Worm (Caenorhabditis elegans) whole organism, L2 larva: Measurements from ENCODE around the gene his-59.
A peak's percentile ranks its signal among the peaks of the same experiment; 100 is the strongest.

Experiments
- C34F6.9 ChIP-seq: fragments of 150-350 bp; optimal IDR thresholded peaks from 2 replicates; lab custom pipeline; 2014; ENCODE audit warnings: missing biosample characterization, missing genetic modification characterization
- F13H6.1 ChIP-seq: sonication (generic microtip); optimal IDR thresholded peaks from 2 replicates; lab custom pipeline; 2016; ENCODE audit warnings: missing genetic modification characterization, missing compliant biosample characterization
- Y55F3AM.14 ChIP-seq: fragments of 200-800 bp; sonication (Bioruptor generic); optimal IDR thresholded peaks from 2 replicates; lab custom pipeline; 2018; ENCODE audit warnings: mild to moderate bottlenecking, missing genetic modification characterization, missing compliant biosample characterization
- ZK546.5 ChIP-seq: sonication (generic microtip); optimal IDR thresholded peaks from 2 replicates; lab custom pipeline; 2017; ENCODE audit warnings: missing biosample characterization, missing genetic modification characterization
- alr-1 ChIP-seq: fragments of 150-350 bp; optimal IDR thresholded peaks from 2 replicates; lab custom pipeline; 2014; ENCODE audit warnings: missing biosample characterization, missing genetic modification characterization
- aly-2 ChIP-seq: fragments of 150-350 bp; optimal IDR thresholded peaks from 2 replicates; lab custom pipeline; 2014; ENCODE audit warnings: missing biosample characterization, missing genetic modification characterization
- ama-1 ChIP-seq: fragments of 150-350 bp; optimal IDR thresholded peaks from 2 replicates; lab custom pipeline; 2018; ENCODE audit warnings: inconsistent platforms
- ceh-16 ChIP-seq: fragments of 150-350 bp; optimal IDR thresholded peaks from 2 replicates; lab custom pipeline; 2014; ENCODE audit warnings: missing biosample characterization, missing genetic modification characterization
- ceh-82 ChIP-seq: fragments of 150-350 bp; optimal IDR thresholded peaks from 2 replicates; lab custom pipeline; 2014; ENCODE audit warnings: missing biosample characterization, missing genetic modification characterization
- dmd-4 ChIP-seq: sonication (generic microtip); optimal IDR thresholded peaks from 2 replicates; lab custom pipeline; 2017; ENCODE audit warnings: missing biosample characterization, missing genetic modification characterization
- egl-27 ChIP-seq: sonication (generic microtip); optimal IDR thresholded peaks from 3 replicates; lab custom pipeline; 2017; ENCODE audit warnings: missing biosample characterization, missing genetic modification reagents, missing genetic modification characterization
- elt-3 ChIP-seq: sonication (generic microtip); optimal IDR thresholded peaks from 2 replicates; lab custom pipeline; 2017; ENCODE audit warnings: missing biosample characterization, missing genetic modification characterization
- fos-1 ChIP-seq: fragments of 150-350 bp; optimal IDR thresholded peaks from 2 replicates; lab custom pipeline; 2014; ENCODE audit warnings: missing biosample characterization, missing genetic modification characterization
- gmeb-1 ChIP-seq: fragments of 150-350 bp; optimal IDR thresholded peaks from 2 replicates; lab custom pipeline; 2014; ENCODE audit warnings: missing biosample characterization, missing genetic modification characterization
- lin-11 ChIP-seq: fragments of 150-350 bp; sonication (generic microtip); optimal IDR thresholded peaks from 2 replicates; lab custom pipeline; 2014; ENCODE audit warnings: missing biosample characterization, missing genetic modification characterization, inconsistent platforms, mixed read lengths
- lin-13 ChIP-seq: fragments of 150-350 bp; optimal IDR thresholded peaks from 2 replicates; lab custom pipeline; 2014; ENCODE audit warnings: missing biosample characterization, missing genetic modification reagents, missing genetic modification characterization
- lin-39 ChIP-seq: fragments of 150-350 bp; optimal IDR thresholded peaks from 2 replicates; lab custom pipeline; 2014; ENCODE audit warnings: missing biosample characterization, missing genetic modification reagents, missing genetic modification characterization
- lsy-2 ChIP-seq, 2 experiments: fragments of 150-350 bp in 1 of 2; sonication (generic microtip) in 1 of 2; optimal IDR thresholded peaks; 2 replicates each; lab custom pipeline; 2014 to 2017; ENCODE audit warnings: missing biosample characterization in 2 of 2, missing genetic modification characterization in 2 of 2
- mab-5 ChIP-seq: fragments of 150-350 bp; optimal IDR thresholded peaks from 2 replicates; lab custom pipeline; 2014; ENCODE audit warnings: missing biosample characterization, missing genetic modification characterization
- mdl-1 ChIP-seq, 2 experiments: fragments of 150-350 bp in 1 of 2; sonication (generic microtip) in 1 of 2; optimal IDR thresholded peaks; 2 replicates each; lab custom pipeline; 2017; ENCODE audit warnings: missing biosample characterization in 2 of 2, missing genetic modification characterization in 2 of 2
- nhr-10 ChIP-seq: sonication (generic microtip); optimal IDR thresholded peaks from 2 replicates; lab custom pipeline; 2017; ENCODE audit warnings: missing biosample characterization, missing genetic modification characterization
- nhr-129 ChIP-seq: fragments of 150-350 bp; optimal IDR thresholded peaks from 2 replicates; lab custom pipeline; 2014; ENCODE audit warnings: missing biosample characterization, missing genetic modification characterization
- nhr-21 ChIP-seq: fragments of 150-350 bp; optimal IDR thresholded peaks from 2 replicates; lab custom pipeline; 2014; ENCODE audit warnings: missing biosample characterization, missing genetic modification characterization
- nhr-23 ChIP-seq: fragments of 150-350 bp; optimal IDR thresholded peaks from 2 replicates; lab custom pipeline; 2014; ENCODE audit warnings: missing biosample characterization, missing genetic modification reagents, missing genetic modification characterization
- nhr-237 ChIP-seq: fragments of 150-350 bp; optimal IDR thresholded peaks from 2 replicates; lab custom pipeline; 2014; ENCODE audit warnings: missing biosample characterization, missing genetic modification characterization
- nhr-6 ChIP-seq: fragments of 150-350 bp; optimal IDR thresholded peaks from 2 replicates; lab custom pipeline; 2014; ENCODE audit warnings: missing biosample characterization, missing genetic modification characterization
- sma-3 ChIP-seq: sonication (generic microtip); optimal IDR thresholded peaks from 2 replicates; lab custom pipeline; 2016; ENCODE audit warnings: missing genetic modification reagents, missing genetic modification characterization, missing compliant biosample characterization
- sma-9 ChIP-seq, 2 experiments: fragments of 150-350 bp in 1 of 2; sonication (generic microtip) in 1 of 2; optimal IDR thresholded peaks; 2 replicates each; lab custom pipeline; 2014 to 2016; ENCODE audit warnings: missing genetic modification characterization in 2 of 2, mild to moderate bottlenecking in 1 of 2, missing biosample characterization in 1 of 2, missing compliant biosample characterization in 1 of 2, missing genetic modification reagents in 1 of 2, moderate library complexity in 1 of 2
- snpc-4 ChIP-seq: fragments of 150-350 bp; optimal IDR thresholded peaks from 2 replicates; lab custom pipeline; 2014; ENCODE audit warnings: missing biosample characterization, missing genetic modification characterization
- unc-39 ChIP-seq: fragments of 150-350 bp; optimal IDR thresholded peaks from 2 replicates; lab custom pipeline; 2014; ENCODE audit warnings: missing biosample characterization, missing genetic modification characterization
- unc-55 ChIP-seq: fragments of 150-350 bp; sonication (generic microtip); optimal IDR thresholded peaks from 3 replicates; lab custom pipeline; 2014; ENCODE audit warnings: missing biosample characterization, missing genetic modification reagents, missing genetic modification characterization
- unc-62 ChIP-seq: fragments of 150-350 bp; optimal IDR thresholded peaks from 2 replicates; lab custom pipeline; 2014; ENCODE audit warnings: missing biosample characterization, missing genetic modification reagents, missing genetic modification characterization
- zag-1 ChIP-seq: fragments of 150-350 bp; optimal IDR thresholded peaks from 2 replicates; lab custom pipeline; 2014; ENCODE audit warnings: missing biosample characterization, missing genetic modification characterization
- ztf-4 ChIP-seq: fragments of 150-350 bp; optimal IDR thresholded peaks from 2 replicates; lab custom pipeline; 2014; ENCODE audit warnings: missing biosample characterization, missing genetic modification characterization

his-59 gene

ce11 chrIV:7469782-7470413 lies 18.2 kb upstream of the his-59 start, which contains the start of gene F55G1.7:
Gene F55G1.7, minus strand, starts transcription at chrIV:7469832.
- TF ChIP-seq lin-39 (tag; lab: Kevin White, UChicago), result no peak
- peak; percentile 47 for TF ChIP-seq sma-9 (GFP tag; optimal IDR thresholded peaks at IDR 0.05; lab: Kevin White, UChicago)
- TF ChIP-seq sma-9 (tag; optimal IDR thresholded peaks at IDR 0.05; lab: Kevin White, UChicago), result no peak
- TF ChIP-seq elt-3 (tag; lab: Kevin White, UChicago), result no peak
- no peak for TF ChIP-seq nhr-21 (tag; lab: Kevin White, UChicago)
- no peak for TF ChIP-seq ama-1 (lab: Kevin White, UChicago)
- TF ChIP-seq sma-3 (GFP tag; lab: Kevin White, UChicago), result no peak
- no peak for TF ChIP-seq lin-13 (GFP tag; lab: Kevin White, UChicago)

- TF ChIP-seq nhr-129 (tag; lab: Kevin White, UChicago) (no peak), aly-2 (tag; lab: Kevin White, UChicago) (no peak), C34F6.9 (tag; lab: Kevin White, UChicago) (no peak), Y55F3AM.14 (GFP tag; lab: Kevin White, UChicago) (no peak), egl-27 (tag; lab: Kevin White, UChicago) (no peak), mab-5 (no peak), unc-62 (GFP tag; lab: Kevin White, UChicago) (no peak), lin-13 (GFP tag; lab: Kevin White, UChicago) (no peak), gmeb-1 (tag; lab: Kevin White, UChicago) (no peak), F13H6.1 (tag; lab: Kevin White, UChicago) (no peak), lsy-2 (tag; optimal IDR thresholded peaks at IDR 0.05; lab: Kevin White, UChicago) (no peak), fos-1 (tag; lab: Kevin White, UChicago) (no peak), ama-1 (lab: Kevin White, UChicago) (no peak)
These were observed 14.8 kb upstream of the his-59 start, which contains the start of the genes plk-3 and F55G1.6 for ce11 chrIV:7473159-7473649. Gene plk-3, minus strand, starts transcription at chrIV:7473209. Gene F55G1.6, plus strand, starts transcription at chrIV:7473517.

- TF ChIP-seq snpc-4 (tag; lab: Kevin White, UChicago) (no peak), ceh-16 (tag; lab: Kevin White, UChicago) (no peak), unc-55 (GFP tag; lab: Kevin White, UChicago) (no peak), F13H6.1 (tag; lab: Kevin White, UChicago) (no peak), zag-1 (tag; lab: Kevin White, UChicago) (no peak), nhr-237 (tag; lab: Kevin White, UChicago) (no peak), sma-3 (GFP tag; lab: Kevin White, UChicago) (no peak), nhr-129 (tag; lab: Kevin White, UChicago) (no peak), ztf-4 (no peak), nhr-6 (tag; lab: Kevin White, UChicago) (no peak), fos-1 (tag; lab: Kevin White, UChicago) (no peak), dmd-4 (tag; lab: Kevin White, UChicago) (no peak), unc-39 (tag; lab: Kevin White, UChicago) (no peak), nhr-10 (tag; lab: Kevin White, UChicago) (no peak), lin-11 (no peak)
These were observed 13.2 kb upstream of the his-59 start, which contains the start of gene slc-25A18.2 for ce11 chrIV:7474826-7475225. Gene slc-25A18.2, plus strand, starts transcription at chrIV:7475041.

- TF ChIP-seq C34F6.9 (tag; lab: Kevin White, UChicago) (peak; percentile 13), ceh-82 (no peak), unc-62 (GFP tag; lab: Kevin White, UChicago) (no peak), aly-2 (tag; lab: Kevin White, UChicago) (no peak), ZK546.5 (tag; lab: Kevin White, UChicago) (no peak), lin-13 (GFP tag; lab: Kevin White, UChicago) (no peak), dmd-4 (tag; lab: Kevin White, UChicago) (no peak), nhr-10 (tag; lab: Kevin White, UChicago) (no peak), lsy-2 (tag; optimal IDR thresholded peaks at IDR 0.05; lab: Kevin White, UChicago) (no peak), sma-9 (GFP tag; optimal IDR thresholded peaks at IDR 0.05; lab: Kevin White, UChicago) (peak; percentile 25), sma-9 (tag; optimal IDR thresholded peaks at IDR 0.05; lab: Kevin White, UChicago) (no peak)
These were observed 10.9 kb upstream of the his-59 start, which contains the start of gene pycr-4 for ce11 chrIV:7477197-7477596. Gene pycr-4, minus strand, starts transcription at chrIV:7477297.

- TF ChIP-seq snpc-4 (tag; lab: Kevin White, UChicago) (no peak), mdl-1 (tag; optimal IDR thresholded peaks at IDR 0.05; lab: Kevin White, UChicago) (no peak), alr-1 (tag; lab: Kevin White, UChicago) (no peak), nhr-21 (tag; lab: Kevin White, UChicago) (no peak), nhr-23 (tag; lab: Kevin White, UChicago) (no peak), nhr-10 (tag; lab: Kevin White, UChicago) (no peak), lin-39 (tag; lab: Kevin White, UChicago) (no peak)
These were observed 10.4 kb upstream of the his-59 start for ce11 chrIV:7477697-7478096.
